Fruit fly (Drosophila melanogaster): Measurements from ENCODE around the gene AP-1gamma.

AP-1gamma gene

dm6 chrX:9120828-9121754, 12.6 kb downstream of the AP-1gamma start (continued):
- peak; percentile 46 for TF ChIP-seq ind (GFP tag; optimal IDR thresholded peaks at IDR 0.05)
- TF ChIP-seq Eip74EF (GFP tag; optimal IDR thresholded peaks at IDR 0.05) = peak in 1 of 2 experiments; percentile 22
- TF ChIP-seq Hr3 (GFP tag; optimal IDR thresholded peaks at IDR 0.05) = peak; percentile 8
- peak; percentile 19 for TF ChIP-seq CG6254 (GFP tag; optimal IDR thresholded peaks at IDR 0.05)
- TF ChIP-seq nerfin-1 (tag; optimal IDR thresholded peaks at IDR 0.05) = peak; percentile 6
- no peak for TF ChIP-seq CG12942 (GFP tag; optimal IDR thresholded peaks at IDR 0.05)
- TF ChIP-seq hkb (optimal IDR thresholded peaks at IDR 0.05) = no peak
- TF ChIP-seq hkb (GFP tag; IDR thresholded peaks at IDR 0.05) = peak; percentile 39; the same call in 1 of the 2 replicates
- no peak for TF ChIP-seq inv (GFP tag; IDR thresholded peaks at IDR 0.05; ENCODE audit: partially characterized antibody)
- peak; percentile 32; the same call in 1 of the 2 replicates for TF ChIP-seq lmd (GFP tag; IDR thresholded peaks at IDR 0.05)
- no peak for TF ChIP-seq ham (GFP tag; IDR thresholded peaks at IDR 0.05)
- TF ChIP-seq lab (GFP tag; optimal IDR thresholded peaks at IDR 0.05) = peak; percentile 60
- TF ChIP-seq CG34376 (GFP tag; optimal IDR thresholded peaks at IDR 0.05) = no peak
- TF ChIP-seq prd (optimal IDR thresholded peaks at IDR 0.05) = no peak
- TF ChIP-seq prd (GFP tag; IDR thresholded peaks at IDR 0.05) = 0 out of 3 replicates have a peak, but pooled peaks have one; percentile 43
- no peak for TF ChIP-seq abd-A (tag; optimal IDR thresholded peaks at IDR 0.05)
- TF ChIP-seq ac (GFP tag; optimal IDR thresholded peaks at IDR 0.05) = no peak
- peak; percentile 57 for TF ChIP-seq CG17385 (GFP tag; optimal IDR thresholded peaks at IDR 0.05)
- no peak for TF ChIP-seq CG8765 (GFP tag; IDR thresholded peaks at IDR 0.05)
- peak in 1 of 2 experiments; percentile 52 for TF ChIP-seq chif (GFP tag; optimal IDR thresholded peaks at IDR 0.05)
- no peak for TF ChIP-seq gsb-n (tag; optimal IDR thresholded peaks at IDR 0.05)
- TF ChIP-seq maf-S (GFP tag; optimal IDR thresholded peaks at IDR 0.05) = no peak
- no peak for TF ChIP-seq CG34224 (GFP tag; IDR thresholded peaks at IDR 0.05; ENCODE audit: partially characterized antibody)
- TF ChIP-seq HLH4C (GFP tag; IDR thresholded peaks at IDR 0.05; ENCODE audit: partially characterized antibody) = no peak
- no peak for TF ChIP-seq luna (GFP tag; optimal IDR thresholded peaks at IDR 0.05)
- peak; percentile 62 for TF ChIP-seq CG18262 (tag; optimal IDR thresholded peaks at IDR 0.05)
- no peak for TF ChIP-seq pan (optimal IDR thresholded peaks at IDR 0.05)
- TF ChIP-seq pan (GFP tag; optimal IDR thresholded peaks at IDR 0.05 in 1 of 2, IDR thresholded peaks at IDR 0.05 in 1 of 2) = peak in 1 of 2 experiments; percentile 50
- no peak for TF ChIP-seq eve (GFP tag; optimal IDR thresholded peaks at IDR 0.05)
- no peak for TF ChIP-seq p53 (GFP tag; optimal IDR thresholded peaks at IDR 0.05)
- TF ChIP-seq Ssrp (tag; optimal IDR thresholded peaks at IDR 0.05) = peak; percentile 23
- peak; percentile 5 for TF ChIP-seq Mes4 (GFP tag; optimal IDR thresholded peaks at IDR 0.05)
- no peak for TF ChIP-seq Max (GFP tag; optimal IDR thresholded peaks at IDR 0.05)
- TF ChIP-seq ATbp (GFP tag; optimal IDR thresholded peaks at IDR 0.05) = peak; percentile 27
- TF ChIP-seq tll (GFP tag; optimal IDR thresholded peaks at IDR 0.05) = no peak
- TF ChIP-seq CG10274 (GFP tag; optimal IDR thresholded peaks at IDR 0.05) = peak; percentile 13
- TF ChIP-seq CG11085 (GFP tag; IDR thresholded peaks at IDR 0.05) = no peak
- TF ChIP-seq CG2199 (GFP tag; IDR thresholded peaks at IDR 0.05) = no peak
- TF ChIP-seq CG9817 (tag; optimal IDR thresholded peaks at IDR 0.05) = no peak
- peak; percentile 41; the same call in 1 of the 3 replicates for TF ChIP-seq ken (GFP tag; IDR thresholded peaks at IDR 0.05)
- TF ChIP-seq esg (GFP tag; conservative IDR thresholded peaks at IDR 0.05) = peak; percentile 25; the same call in 1 of the 2 replicates
- peak; percentile 36 for TF ChIP-seq CG30403 (GFP tag; optimal IDR thresholded peaks at IDR 0.05)
- no peak for TF ChIP-seq CG42726 (GFP tag; IDR thresholded peaks at IDR 0.05; ENCODE audit: partially characterized antibody)
- peak; percentile 12 for TF ChIP-seq Hand (GFP tag; optimal IDR thresholded peaks at IDR 0.05)
- no peak for TF ChIP-seq shn (GFP tag; optimal IDR thresholded peaks at IDR 0.05)
- TF ChIP-seq zen (tag; optimal IDR thresholded peaks at IDR 0.05) = peak; percentile 8
- no peak for TF ChIP-seq CG10654 (GFP tag; optimal IDR thresholded peaks at IDR 0.05)
- TF ChIP-seq CG4820 (GFP tag; optimal IDR thresholded peaks at IDR 0.05) = peak; percentile 32
